Fruit fly (Drosophila melanogaster) whole organism, embryonic: ENCODE data around the gene Hrb27C.

Source experiments
- ATbp ChIP-seq: fragments of 200-800 bp; sonication (Bioruptor generic); optimal IDR thresholded peaks from 2 replicates; lab custom pipeline; 2017; ENCODE audit warnings: missing biosample characterization, mild to moderate bottlenecking, missing genetic modification characterization, missing genetic modification reagents
- CG10959 ChIP-seq: fragments of 200-800 bp; sonication (Bioruptor generic); IDR thresholded peaks from 2 replicates; pipeline ENCODE4 v1.3.6; 2022; ENCODE audit warnings: missing biosample characterization, missing genetic modification characterization
- CG12391 ChIP-seq: fragments of 200-800 bp; sonication (Bioruptor generic); optimal IDR thresholded peaks from 3 replicates; lab custom pipeline; 2018; ENCODE audit warnings: missing biosample characterization, mild to moderate bottlenecking, missing genetic modification characterization, moderate library complexity
- CG13775 ChIP-seq: fragments of 200-800 bp; sonication (Bioruptor generic); optimal IDR thresholded peaks from 3 replicates; lab custom pipeline; 2017; ENCODE audit warnings: missing biosample characterization, mild to moderate bottlenecking, missing genetic modification characterization
- CG14441 ChIP-seq: fragments of 200-800 bp; sonication (Bioruptor generic); IDR thresholded peaks from 2 replicates; pipeline ENCODE4 v1.3.6; 2022; ENCODE audit warnings: missing biosample characterization, missing genetic modification characterization
- CG15073 ChIP-seq: fragments of 200-800 bp; sonication (Bioruptor generic); optimal IDR thresholded peaks from 2 replicates; lab custom pipeline; 2016; ENCODE audit warnings: missing biosample characterization, missing genetic modification characterization
- CG1529 ChIP-seq: fragments of 200-800 bp; sonication (Bioruptor generic); optimal IDR thresholded peaks from 3 replicates; lab custom pipeline; 2018; ENCODE audit warnings: missing biosample characterization, missing genetic modification characterization
- CG1603 ChIP-seq: fragments of 200-800 bp; sonication (Bioruptor generic); optimal IDR thresholded peaks from 2 replicates; lab custom pipeline; 2019; ENCODE audit warnings: missing biosample characterization, mild to moderate bottlenecking, missing genetic modification characterization, moderate library complexity
- CG16863 ChIP-seq: fragments of 200-800 bp; sonication (Bioruptor generic); optimal IDR thresholded peaks from 3 replicates; lab custom pipeline; 2016; ENCODE audit warnings: missing biosample characterization, missing genetic modification characterization
- CG17361 ChIP-seq: fragments of 200-800 bp; sonication (Bioruptor generic); IDR thresholded peaks from 3 replicates; pipeline ENCODE4 v1.3.6; 2022; ENCODE audit warnings: missing biosample characterization, missing genetic modification characterization
- CG18262 ChIP-seq: fragments of 200-800 bp; optimal IDR thresholded peaks from 3 replicates; lab custom pipeline; 2019; ENCODE audit warnings: missing biosample characterization, mild to moderate bottlenecking, missing genetic modification characterization, moderate library complexity
- CG18599 ChIP-seq: fragments of 200-800 bp; sonication (Bioruptor generic); optimal IDR thresholded peaks from 3 replicates; lab custom pipeline; 2017; ENCODE audit warnings: missing biosample characterization, missing genetic modification characterization, mild to moderate bottlenecking, moderate library complexity, missing genetic modification reagents
- CG18619 ChIP-seq: fragments of 200-800 bp; sonication (Bioruptor generic); optimal IDR thresholded peaks from 3 replicates; lab custom pipeline; 2017; ENCODE audit warnings: missing biosample characterization, mild to moderate bottlenecking, missing genetic modification characterization
- CG31388 ChIP-seq: fragments of 200-800 bp; sonication (Bioruptor generic); optimal IDR thresholded peaks from 2 replicates; lab custom pipeline; 2016; ENCODE audit warnings: missing biosample characterization, missing genetic modification characterization
- CG3995 ChIP-seq: fragments of 200-800 bp; sonication (Bioruptor generic); optimal IDR thresholded peaks from 3 replicates; lab custom pipeline; 2016; ENCODE audit warnings: missing biosample characterization, missing genetic modification characterization
- CG4424 ChIP-seq: fragments of 200-800 bp; sonication (Bioruptor generic); optimal IDR thresholded peaks from 3 replicates; lab custom pipeline; 2016; ENCODE audit warnings: missing biosample characterization, missing genetic modification characterization
- CG7928 ChIP-seq: fragments of 200-800 bp; sonication (Bioruptor generic); optimal IDR thresholded peaks from 2 replicates; lab custom pipeline; 2017; ENCODE audit warnings: missing biosample characterization, mild to moderate bottlenecking, missing genetic modification characterization
- CG8089 ChIP-seq: fragments of 200-800 bp; sonication (Bioruptor generic); optimal IDR thresholded peaks from 3 replicates; lab custom pipeline; 2016; ENCODE audit warnings: missing biosample characterization, missing genetic modification characterization
- CG8924 ChIP-seq: fragments of 200-800 bp; optimal IDR thresholded peaks from 3 replicates; lab custom pipeline; 2019; ENCODE audit warnings: missing biosample characterization, mild to moderate bottlenecking, missing genetic modification characterization, moderate library complexity
- CG8944 ChIP-seq: fragments of 200-800 bp; sonication (Bioruptor generic); optimal IDR thresholded peaks from 3 replicates; lab custom pipeline; 2016; ENCODE audit warnings: missing biosample characterization, missing genetic modification characterization
- CG9932 ChIP-seq: fragments of 200-800 bp; sonication (Bioruptor generic); IDR thresholded peaks from 2 replicates; pipeline ENCODE4 v1.3.6; 2022; ENCODE audit warnings: missing biosample characterization, missing genetic modification characterization
- CHES-1-like ChIP-seq: fragments of 200-800 bp; sonication (Bioruptor generic); optimal IDR thresholded peaks from 2 replicates; lab custom pipeline; 2016; ENCODE audit warnings: missing biosample characterization, missing genetic modification characterization
- Dad ChIP-seq: fragments of 200-800 bp; sonication (Bioruptor generic); optimal IDR thresholded peaks from 3 replicates; lab custom pipeline; 2016; ENCODE audit warnings: missing biosample characterization, missing genetic modification characterization
- Deaf1 ChIP-seq: fragments of 200-800 bp; optimal IDR thresholded peaks from 3 replicates; lab custom pipeline; 2019; ENCODE audit warnings: missing biosample characterization, mild to moderate bottlenecking, missing genetic modification characterization, moderate library complexity
- Dref ChIP-seq: fragments of 200-800 bp; sonication (Bioruptor generic); IDR thresholded peaks from 2 replicates; pipeline ENCODE4 v1.3.6; 2022; ENCODE audit warnings: missing biosample characterization, missing genetic modification characterization
- Ets97D ChIP-seq: fragments of 200-800 bp; sonication (Bioruptor generic); optimal IDR thresholded peaks from 3 replicates; lab custom pipeline; 2016; ENCODE audit warnings: missing biosample characterization, missing genetic modification characterization
- H2.0 ChIP-seq: fragments of 200-800 bp; sonication (Bioruptor generic); IDR thresholded peaks from 2 replicates; pipeline ENCODE4 v1.3.6; 2022; ENCODE audit warnings: missing biosample characterization, missing genetic modification characterization
- Hsf ChIP-seq: fragments of 200-800 bp; sonication (Bioruptor generic); optimal IDR thresholded peaks from 3 replicates; lab custom pipeline; 2016; ENCODE audit warnings: missing biosample characterization, missing genetic modification characterization
- Jarid2 ChIP-seq: fragments of 200-800 bp; sonication (Bioruptor generic); optimal IDR thresholded peaks from 3 replicates; lab custom pipeline; 2017; ENCODE audit warnings: mild to moderate bottlenecking, missing biosample characterization, missing genetic modification reagents, missing genetic modification characterization
- Max ChIP-seq: fragments of 200-800 bp; sonication (Bioruptor generic); optimal IDR thresholded peaks from 2 replicates; lab custom pipeline; 2016; ENCODE audit warnings: missing biosample characterization, mild to moderate bottlenecking, missing genetic modification characterization
- Mes4 ChIP-seq: fragments of 200-800 bp; sonication (Bioruptor generic); optimal IDR thresholded peaks from 2 replicates; lab custom pipeline; 2016; ENCODE audit warnings: missing biosample characterization, missing genetic modification characterization
- Nf-YA ChIP-seq: fragments of 200-800 bp; sonication (Bioruptor generic); IDR thresholded peaks from 2 replicates; pipeline ENCODE4 v1.3.6; 2022; ENCODE audit warnings: missing biosample characterization, missing genetic modification characterization
- Sin3A ChIP-seq: fragments of >200 bp; optimal IDR thresholded peaks from 2 replicates; lab custom pipeline; 2018
- ac ChIP-seq: fragments of 200-800 bp; sonication (Bioruptor generic); optimal IDR thresholded peaks from 3 replicates; lab custom pipeline; 2017; ENCODE audit warnings: missing biosample characterization, mild to moderate bottlenecking, missing genetic modification characterization
- bcd ChIP-seq: fragments of 200-800 bp; sonication (Bioruptor generic); optimal IDR thresholded peaks from 2 replicates; lab custom pipeline; 2017; ENCODE audit warnings: missing biosample characterization, mild to moderate bottlenecking, missing genetic modification characterization
- cg ChIP-seq: fragments of 200-800 bp; sonication (Bioruptor generic); optimal IDR thresholded peaks from 3 replicates; lab custom pipeline; 2019; ENCODE audit warnings: missing biosample characterization, mild to moderate bottlenecking, missing genetic modification characterization, moderate library complexity
- gfzf ChIP-seq: fragments of 200-800 bp; sonication (Bioruptor generic); optimal IDR thresholded peaks from 2 replicates; lab custom pipeline; 2016; ENCODE audit warnings: missing biosample characterization, mild to moderate bottlenecking, missing genetic modification characterization, moderate library complexity
- hth ChIP-seq: fragments of >200 bp; optimal IDR thresholded peaks from 2 replicates; lab custom pipeline; 2017; ENCODE audit warnings: inconsistent platforms
- klu ChIP-seq: fragments of 200-800 bp; sonication (Bioruptor generic); IDR thresholded peaks from 2 replicates; pipeline ENCODE4 v1.3.6; 2022; ENCODE audit warnings: missing biosample characterization, missing genetic modification characterization
- onecut ChIP-seq: fragments of 200-800 bp; sonication (Bioruptor generic); IDR thresholded peaks from 2 replicates; pipeline ENCODE4 v1.3.6; 2022; ENCODE audit warnings: missing biosample characterization, missing genetic modification characterization
- pho ChIP-seq: fragments of 200-800 bp; sonication (Bioruptor generic); optimal IDR thresholded peaks from 2 replicates; lab custom pipeline; 2016; ENCODE audit warnings: missing biosample characterization, missing genetic modification characterization
- sd ChIP-seq: fragments of 200-800 bp; sonication (Bioruptor generic); optimal IDR thresholded peaks from 3 replicates; lab custom pipeline; 2018; ENCODE audit warnings: missing biosample characterization, mild to moderate bottlenecking, missing genetic modification characterization, moderate library complexity
- sisA ChIP-seq: fragments of 200-800 bp; sonication (Bioruptor generic); IDR thresholded peaks from 2 replicates; pipeline ENCODE4 v1.3.6; 2022; ENCODE audit warnings: missing biosample characterization, missing genetic modification characterization
- slbo ChIP-seq: fragments of 200-800 bp; sonication (Bioruptor generic); IDR thresholded peaks from 2 replicates; pipeline ENCODE4 v1.3.6; 2022; ENCODE audit warnings: missing biosample characterization, missing genetic modification characterization
- ssp ChIP-seq: fragments of 200-800 bp; sonication (Bioruptor generic); IDR thresholded peaks from 2 replicates; pipeline ENCODE4 v1.3.6; 2022; ENCODE audit warnings: missing biosample characterization, missing genetic modification characterization
- tin ChIP-seq: fragments of 200-800 bp; sonication (Bioruptor generic); optimal IDR thresholded peaks from 3 replicates; lab custom pipeline; 2016; ENCODE audit warnings: missing biosample characterization, missing genetic modification characterization
- tll ChIP-seq, 2 experiments: fragments of 200-800 bp in 1 of 2; fragments of >200 bp in 1 of 2; sonication (Bioruptor generic) in 1 of 2; optimal IDR thresholded peaks; 2 replicates each; lab custom pipeline; 2017 to 2019; ENCODE audit warnings: missing biosample characterization in 2 of 2, missing genetic modification characterization in 2 of 2, mild to moderate bottlenecking in 1 of 2, moderate library complexity in 1 of 2
- wdn ChIP-seq: fragments of 200-800 bp; sonication (Bioruptor generic); IDR thresholded peaks from 2 replicates; pipeline ENCODE4 v1.3.6; 2022; ENCODE audit warnings: missing biosample characterization, missing genetic modification characterization

The Hrb27C gene

dm6 chr2L:6919203-6919849 is 1.2 kb upstream of the Hrb27C start (continued):
- TF ChIP-seq Jarid2 (no peak), CG12391 (tag; lab: Kevin White, UChicago) (peak; percentile 27), ATbp (no peak)

- no peak for TF ChIP-seq CG8944 (GFP tag; lab: Kevin White, UChicago)
- no peak for TF ChIP-seq Nf-YA (GFP tag; lab: Robert Waterston, UW)
- TF ChIP-seq Max (GFP tag; lab: Kevin White, UChicago) = no peak
- TF ChIP-seq CG18599 (GFP tag; lab: Kevin White, UChicago) = no peak
- peak; percentile 80 for TF ChIP-seq onecut (GFP tag; lab: Robert Waterston, UW)
- TF ChIP-seq sd (tag; lab: Kevin White, UChicago) = no peak
- no peak for TF ChIP-seq ac (GFP tag; lab: Kevin White, UChicago)
- peak; percentile 37; the same call in 1 of the 2 replicates for TF ChIP-seq CG9932 (GFP tag; lab: Robert Waterston, UW)
- TF ChIP-seq CG1529 (GFP tag; lab: Kevin White, UChicago) = no peak
- 0 out of 2 replicates have a peak, but pooled peaks have one; percentile 14 for TF ChIP-seq ssp (GFP tag; lab: Robert Waterston, UW)
- no peak for TF ChIP-seq CG15073 (GFP tag; lab: Kevin White, UChicago)
- TF ChIP-seq CG10959 = no peak
- no peak for TF ChIP-seq tin (GFP tag; lab: Kevin White, UChicago)
- TF ChIP-seq Ets97D (GFP tag; lab: Kevin White, UChicago) = peak; percentile 35
- TF ChIP-seq CG8924 (tag; lab: Kevin White, UChicago) = no peak
- TF ChIP-seq CHES-1-like (GFP tag; lab: Kevin White, UChicago) = no peak
- TF ChIP-seq sisA = 0 out of 2 replicates have a peak, but pooled peaks have one; percentile 10
- TF ChIP-seq Dref (GFP tag; lab: Robert Waterston, UW) = no peak
- TF ChIP-seq pho (GFP tag; lab: Kevin White, UChicago) = no peak
- no peak for TF ChIP-seq CG13775 (GFP tag; lab: Kevin White, UChicago)
- no peak for TF ChIP-seq CG18619 (GFP tag; lab: Kevin White, UChicago)
- no peak for TF ChIP-seq CG8089 (GFP tag; lab: Kevin White, UChicago)
- no peak for TF ChIP-seq Mes4 (GFP tag; lab: Kevin White, UChicago)
- peak; percentile 56 for TF ChIP-seq CG3995
- no peak for TF ChIP-seq bcd (GFP tag; lab: Kevin White, UChicago)
- TF ChIP-seq Sin3A (lab: Kevin White, UChicago) = peak; percentile 76
- peak; percentile 39; the same call in 1 of the 2 replicates for TF ChIP-seq slbo
- TF ChIP-seq hth (lab: Kevin White, UChicago) = no peak
- TF ChIP-seq Hsf (GFP tag; lab: Kevin White, UChicago) = peak; percentile 10
- no peak for TF ChIP-seq H2.0 (GFP tag; lab: Robert Waterston, UW)
- peak; percentile 85 for TF ChIP-seq gfzf (GFP tag; lab: Kevin White, UChicago)
- no peak for TF ChIP-seq CG31388 (GFP tag; lab: Kevin White, UChicago)
- no peak for TF ChIP-seq tll (GFP tag; optimal IDR thresholded peaks at IDR 0.05; lab: Kevin White, UChicago)
- no peak for TF ChIP-seq CG1603 (tag; lab: Kevin White, UChicago)
- TF ChIP-seq Dad (GFP tag; lab: Kevin White, UChicago) = no peak
- no peak for TF ChIP-seq Deaf1 (tag; lab: Kevin White, UChicago)
- TF ChIP-seq CG7928 (GFP tag; lab: Kevin White, UChicago) = peak; percentile 83
- TF ChIP-seq CG4424 = peak; percentile 23
- no peak for TF ChIP-seq CG18262 (tag; lab: Kevin White, UChicago)
- TF ChIP-seq cg (GFP tag; lab: Kevin White, UChicago) = no peak
- no peak for TF ChIP-seq CG14441 (GFP tag; lab: Robert Waterston, UW)
- no peak for TF ChIP-seq klu (GFP tag; lab: Robert Waterston, UW)
- no peak for TF ChIP-seq CG16863 (GFP tag; lab: Kevin White, UChicago)
- no peak for TF ChIP-seq wdn (GFP tag; lab: Robert Waterston, UW)
- TF ChIP-seq CG17361 (GFP tag; lab: Robert Waterston, UW) = no peak
Measured at dm6 chr2L:6919850-6920660, 449 bp upstream of the Hrb27C start, which contains the start of gene x16. Gene x16 (minus strand): TSS chr2L:6920210.
